Fruit fly (Drosophila melanogaster): ENCODE data around the gene Proc-R.

Proc-R gene

dm6 chrX:4692963-4693362, 14.8 kb upstream of the Proc-R start:
- TF ChIP-seq CG18599 (GFP tag; optimal IDR thresholded peaks at IDR 0.05) (peak; percentile 41), sens (GFP tag) (peak; percentile 81), CG2120 (GFP tag; optimal IDR thresholded peaks at IDR 0.05) (peak; percentile 30), Rfx (GFP tag; IDR thresholded peaks at IDR 0.05) (no peak), CG2116 (GFP tag; optimal IDR thresholded peaks at IDR 0.05) (no peak), oc (tag; optimal IDR thresholded peaks at IDR 0.05) (no peak), vvl (GFP tag; IDR thresholded peaks at IDR 0.05) (peak; percentile 22; the same call in 1 of the 2 replicates), gem (tag; optimal IDR thresholded peaks at IDR 0.05) (peak; percentile 28), twi (tag; optimal IDR thresholded peaks at IDR 0.05) (no peak), CG17328 (GFP tag; IDR thresholded peaks at IDR 0.05) (no peak), Med (GFP tag) (peak; percentile 64), TFAM (GFP tag; optimal IDR thresholded peaks at IDR 0.05) (no peak), Oli (tag; optimal IDR thresholded peaks at IDR 0.05) (no peak), corto (GFP tag; optimal IDR thresholded peaks at IDR 0.05) (no peak), CG2678 (tag; optimal IDR thresholded peaks at IDR 0.05) (peak; percentile 6), Hr39 (optimal IDR thresholded peaks at IDR 0.05) (no peak), Sox102F (GFP tag; optimal IDR thresholded peaks at IDR 0.05) (peak; percentile 5), lab (GFP tag; optimal IDR thresholded peaks at IDR 0.05) (peak; percentile 32), BtbVII (GFP tag; optimal IDR thresholded peaks at IDR 0.05) (no peak), az2 (GFP tag; optimal IDR thresholded peaks at IDR 0.05) (no peak), row (GFP tag; IDR thresholded peaks at IDR 0.05) (peak; percentile 38), CG8290 (GFP tag; optimal IDR thresholded peaks at IDR 0.05) (no peak), CG8290 (tag; optimal IDR thresholded peaks at IDR 0.05) (peak in 1 of 2 experiments; percentile 33), wor (GFP tag; IDR thresholded peaks at IDR 0.05) (no peak), CG15514 (GFP tag; optimal IDR thresholded peaks at IDR 0.05) (peak; percentile 5), CG12769 (tag; optimal IDR thresholded peaks at IDR 0.05) (peak; percentile 21), CG11695 (GFP tag; IDR thresholded peaks at IDR 0.05) (0 out of 3 replicates have a peak, but pooled peaks have one; percentile 23), Deaf1 (tag; optimal IDR thresholded peaks at IDR 0.05) (no peak), onecut (GFP tag; IDR thresholded peaks at IDR 0.05) (peak; percentile 76), CG1603 (tag; optimal IDR thresholded peaks at IDR 0.05) (peak; percentile 36), Xbp1 (GFP tag; optimal IDR thresholded peaks at IDR 0.05) (peak; percentile 15), dysf (GFP tag; IDR thresholded peaks at IDR 0.05) (peak; percentile 38; the same call in 1 of the 3 replicates), CG7271 (tag; optimal IDR thresholded peaks at IDR 0.05) (no peak), Hr78 (GFP tag; optimal IDR thresholded peaks at IDR 0.05) (no peak), yki (optimal IDR thresholded peaks at IDR 0.05) (no peak), CG32532 (GFP tag; IDR thresholded peaks at IDR 0.05) (peak; percentile 18; the same call in 1 of the 2 replicates), mam (GFP tag; optimal IDR thresholded peaks at IDR 0.05) (peak; percentile 10), Hmr (GFP tag; optimal IDR thresholded peaks at IDR 0.05) (no peak), bsh (GFP tag; optimal IDR thresholded peaks at IDR 0.05) (peak in 1 of 2 experiments; percentile 10), schlank (tag; optimal IDR thresholded peaks at IDR 0.05) (no peak), grau (tag; optimal IDR thresholded peaks at IDR 0.05) (peak; percentile 12), CG11504 (tag; optimal IDR thresholded peaks at IDR 0.05) (peak; percentile 15), slou (GFP tag; optimal IDR thresholded peaks at IDR 0.05) (no peak), CG34422 (GFP tag; IDR thresholded peaks at IDR 0.05) (0 out of 3 replicates have a peak, but pooled peaks have one; percentile 24), lilli (GFP tag; optimal IDR thresholded peaks at IDR 0.05) (peak; percentile 4), CG18764 (GFP tag; optimal IDR thresholded peaks at IDR 0.05) (no peak)

Measured in whole organism, embryonic.